Fruit fly (Drosophila melanogaster) ovary, adult (tissue): Measurements from ENCODE around the gene Lk.

Experiments
- CG17801 ChIP-seq: fragments of 200-800 bp; optimal IDR thresholded peaks from 2 replicates; lab custom pipeline; 2019; ENCODE audit warnings: missing biosample characterization, mild to moderate bottlenecking, missing genetic modification characterization, moderate library complexity; ENCODE audit not compliant: partially characterized antibody

Gene Lk

DNA sequence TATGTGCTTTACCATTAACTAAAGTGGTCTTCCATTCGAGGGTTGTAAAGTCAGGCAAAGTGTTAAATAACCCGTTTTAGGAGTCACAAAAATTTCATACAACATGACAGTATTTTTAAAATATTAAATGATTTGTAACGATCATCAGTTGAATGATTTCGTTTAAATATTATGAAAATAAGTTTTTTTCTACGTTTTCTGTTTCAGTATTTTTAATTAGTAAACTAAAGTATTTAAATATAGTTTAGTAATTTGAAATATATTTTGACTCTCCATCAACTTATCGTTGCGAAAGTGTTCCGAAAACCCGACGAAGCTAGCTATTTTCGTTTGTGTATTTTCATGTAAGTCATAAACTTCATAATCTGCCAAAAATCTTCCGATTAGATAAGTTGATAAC is 6.6 kb upstream of the Lk start, which contains the start of gene CG42758:
TSS of gene CG42758 (plus strand) at position 301 of the 400 bp plus-strand sequence.
- TF ChIP-seq CG17801 (GFP tag; lab: Kevin White, UChicago): no peak

DNA sequence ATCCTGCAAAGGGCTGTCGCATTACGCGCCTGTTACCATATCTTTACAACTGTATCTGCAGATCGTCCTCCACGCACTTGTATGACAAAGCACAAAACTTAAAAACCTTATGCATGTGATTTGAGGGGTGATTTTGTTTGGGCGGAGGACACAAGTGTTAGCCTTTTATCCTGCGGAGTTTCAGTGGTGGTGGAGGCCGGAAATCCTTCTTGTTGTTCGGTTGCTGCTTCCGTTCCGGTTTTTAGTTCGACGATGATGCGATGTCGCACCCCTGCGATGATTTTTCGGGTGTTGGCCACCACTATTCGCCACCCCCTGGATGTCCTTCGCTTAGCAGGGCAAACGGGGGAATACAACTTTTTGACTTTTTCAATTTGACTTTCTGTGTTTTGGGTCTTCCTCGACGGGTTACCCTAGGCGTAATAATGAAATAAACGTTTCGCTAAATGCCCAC is 4.6 kb upstream of the Lk start:
- TF ChIP-seq CG17801 (GFP tag; lab: Kevin White, UChicago): no peak

DNA sequence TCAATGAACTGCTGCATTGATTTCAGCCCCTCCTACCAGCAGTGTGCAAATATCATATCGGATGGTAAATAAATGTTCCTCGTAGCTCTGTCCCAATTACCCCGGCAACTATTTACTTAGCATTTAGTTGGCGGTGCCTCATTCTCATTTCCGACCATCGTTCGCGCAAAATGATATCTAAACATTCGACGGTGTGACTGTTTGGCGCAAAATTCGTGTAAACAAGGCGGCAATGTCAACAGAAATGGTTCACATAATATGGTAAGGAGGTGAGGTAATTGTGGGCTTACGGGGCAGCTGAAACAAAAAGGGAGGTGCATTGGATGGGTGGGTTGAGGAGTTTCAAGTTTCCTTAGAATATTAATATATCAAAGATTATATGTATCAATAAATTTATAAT is 3.8 kb upstream of the Lk start:
- TF ChIP-seq CG17801 (GFP tag; lab: Kevin White, UChicago): no peak

DNA sequence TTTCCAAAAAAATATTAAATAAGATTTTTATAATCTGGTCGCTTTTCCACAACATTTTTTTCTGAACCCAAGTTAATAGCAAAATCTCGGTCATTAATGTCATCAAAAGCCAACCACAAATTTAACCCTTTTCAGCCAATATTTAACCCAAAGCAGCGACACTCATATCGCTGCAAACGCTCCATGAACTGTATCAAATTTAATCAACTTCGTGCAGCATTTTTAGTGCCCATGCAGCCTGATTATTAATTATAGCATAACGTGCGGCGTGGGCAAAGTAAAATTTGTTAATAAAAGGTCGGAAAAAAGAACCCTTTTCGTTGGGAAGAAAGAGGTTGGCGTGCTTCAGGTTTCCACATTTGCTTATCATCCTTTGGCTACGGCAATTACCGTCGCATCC is 2.9 kb upstream of the Lk start:
- TF ChIP-seq CG17801 (GFP tag; lab: Kevin White, UChicago): no peak

DNA sequence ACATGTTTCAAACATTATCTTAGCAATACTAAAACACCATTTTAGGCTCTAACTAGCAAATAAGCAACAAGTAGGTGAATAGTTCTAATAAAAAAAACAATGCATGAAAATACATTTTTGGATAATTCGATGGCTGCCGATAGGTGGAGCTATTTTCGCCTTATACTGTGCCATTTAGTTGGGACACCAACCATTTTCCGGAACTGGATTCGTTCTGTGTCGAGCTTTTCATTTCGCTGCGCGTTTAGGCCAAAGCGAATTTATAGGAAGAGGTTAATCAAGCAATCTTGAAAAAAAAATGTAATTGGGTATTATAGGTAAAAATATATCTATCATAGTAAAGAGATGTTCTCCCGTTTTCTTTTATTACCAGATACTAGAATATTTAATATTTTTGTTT is 2.1 kb upstream of the Lk start:
- TF ChIP-seq CG17801 (GFP tag; lab: Kevin White, UChicago): no peak

DNA sequence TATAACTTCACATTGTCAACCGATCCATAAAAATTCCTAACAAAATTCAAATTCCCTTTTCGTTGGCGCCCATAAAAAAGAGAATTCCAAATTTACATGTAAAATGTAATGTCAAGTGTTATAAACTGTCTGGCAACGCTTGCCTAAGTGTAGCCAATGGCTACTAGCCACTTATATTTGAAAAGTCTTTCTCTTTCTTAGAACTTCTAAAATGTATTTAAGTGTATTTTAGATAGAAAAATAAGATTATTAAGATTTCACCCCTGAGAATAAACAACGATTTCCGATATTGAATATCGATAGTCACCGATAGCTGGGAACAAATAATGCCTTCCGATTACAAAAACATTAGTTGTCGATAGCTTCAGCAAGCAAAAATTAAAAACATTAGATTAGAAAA is 905 bp downstream of the Lk start, which contains the start of gene CG34039:
TSS of gene CG34039 (plus strand) at position 342 of the 400 bp plus-strand sequence.
- TF ChIP-seq CG17801 (GFP tag; lab: Kevin White, UChicago): no peak

DNA sequence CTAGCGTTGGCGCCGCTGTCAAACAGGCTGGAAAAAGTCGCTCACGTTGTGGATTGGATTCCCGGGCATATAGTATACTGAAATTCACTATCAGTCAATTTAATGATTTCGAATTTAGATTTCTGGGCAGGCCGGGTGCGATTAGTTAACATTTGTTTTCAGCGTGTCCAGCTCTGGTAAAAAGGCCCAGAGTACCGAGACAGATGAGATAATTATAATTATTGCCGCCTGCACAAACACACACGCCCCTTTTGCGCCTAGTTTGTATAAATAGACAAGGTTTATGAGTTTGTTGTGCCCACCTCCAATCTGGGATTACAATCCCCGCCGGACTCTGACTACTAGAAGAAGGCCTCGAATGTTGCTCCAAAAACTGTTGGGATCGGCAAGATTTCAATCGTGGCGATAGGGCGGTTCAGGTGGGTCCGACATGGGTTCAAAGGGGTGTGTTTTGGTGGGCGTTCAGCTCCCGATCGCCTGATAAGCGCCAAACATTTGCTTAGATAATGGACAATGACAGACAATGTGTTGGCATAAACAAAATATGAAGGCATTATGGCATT is 1.5 kb downstream of the Lk start:
- TF ChIP-seq CG17801 (GFP tag; lab: Kevin White, UChicago): no peak

DNA sequence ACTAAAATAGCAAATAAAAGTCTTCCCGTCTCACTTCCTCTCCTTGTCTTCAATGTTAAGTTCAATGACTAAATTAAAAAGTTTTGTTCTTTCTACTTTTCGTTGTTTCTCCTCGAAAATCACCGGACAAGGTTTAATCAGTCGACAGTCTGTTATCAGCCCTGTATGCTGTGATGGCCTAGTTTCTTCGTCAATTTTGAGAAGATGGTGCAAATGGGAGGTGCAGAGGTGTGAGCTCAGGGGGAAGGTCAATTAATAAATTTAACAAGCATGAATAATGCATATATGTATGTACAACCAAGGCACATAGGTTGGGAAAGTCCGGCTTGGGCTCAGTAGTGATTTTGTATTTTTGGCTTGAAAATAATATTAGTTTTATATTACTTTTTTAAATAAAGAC is 2.5 kb downstream of the Lk start:
- no peak for TF ChIP-seq CG17801 (GFP tag; lab: Kevin White, UChicago)

DNA sequence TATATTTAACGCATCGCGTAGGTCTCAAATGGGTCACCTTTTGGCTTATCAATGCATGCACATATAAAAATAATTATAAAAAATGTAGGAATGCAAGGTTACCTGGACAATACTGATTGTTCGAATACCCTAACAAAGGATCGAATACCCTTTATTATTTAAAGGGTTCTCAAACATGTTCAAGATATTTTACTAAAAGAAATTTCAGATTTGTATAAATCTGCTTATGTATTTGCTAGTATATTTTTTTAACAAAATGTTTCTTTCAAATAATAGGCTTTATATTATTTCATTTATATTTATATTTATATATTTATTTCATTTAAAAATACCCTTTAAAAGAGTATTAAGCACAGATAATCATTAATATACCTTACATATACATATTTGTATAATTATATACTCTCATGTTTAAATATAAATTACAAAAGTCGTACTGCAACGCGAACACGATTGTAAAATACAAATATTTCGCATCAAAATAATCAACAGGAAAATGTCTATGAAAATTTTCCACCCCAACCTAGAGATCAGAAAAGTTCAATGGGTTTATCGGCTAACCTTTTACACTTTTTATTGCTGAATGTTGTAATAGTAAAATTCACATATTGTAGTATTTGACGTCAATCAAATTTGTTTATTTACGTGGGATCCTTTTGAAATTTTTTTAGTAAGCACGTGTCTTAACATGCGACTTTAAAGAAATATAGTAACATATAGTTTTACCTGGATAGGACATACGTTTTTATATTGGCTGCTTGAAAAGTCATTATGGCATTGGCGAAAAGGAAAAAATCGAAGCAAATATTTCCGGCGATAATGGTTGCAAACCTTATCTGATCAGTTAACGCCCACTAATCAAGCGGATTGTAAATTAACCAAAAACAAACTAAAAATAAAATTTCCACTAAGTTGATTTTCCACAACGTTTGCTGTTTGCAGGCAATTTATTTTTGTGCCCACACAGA is 3.5 kb downstream of the Lk start:
- TF ChIP-seq CG17801 (GFP tag; lab: Kevin White, UChicago): no peak

DNA sequence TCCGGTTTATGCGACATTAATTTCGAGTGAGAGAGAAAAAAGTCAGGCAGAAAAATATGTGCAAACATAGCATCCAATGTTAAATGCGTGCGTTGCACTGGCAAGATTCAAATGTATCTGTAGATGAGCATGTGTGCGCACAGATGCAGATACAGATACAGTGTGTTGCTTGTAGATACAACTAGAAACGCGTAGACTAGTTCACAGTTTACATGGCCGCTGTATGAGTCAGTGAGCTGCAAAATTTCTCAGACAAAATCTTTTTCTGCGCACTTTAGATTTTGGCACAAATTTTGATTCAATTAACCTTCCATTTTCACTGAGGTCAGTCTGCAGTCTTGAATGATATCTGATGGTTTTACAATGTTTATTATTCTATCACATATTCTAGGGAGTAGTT is 4.4 kb downstream of the Lk start:
- no peak for TF ChIP-seq CG17801 (GFP tag; lab: Kevin White, UChicago)

DNA sequence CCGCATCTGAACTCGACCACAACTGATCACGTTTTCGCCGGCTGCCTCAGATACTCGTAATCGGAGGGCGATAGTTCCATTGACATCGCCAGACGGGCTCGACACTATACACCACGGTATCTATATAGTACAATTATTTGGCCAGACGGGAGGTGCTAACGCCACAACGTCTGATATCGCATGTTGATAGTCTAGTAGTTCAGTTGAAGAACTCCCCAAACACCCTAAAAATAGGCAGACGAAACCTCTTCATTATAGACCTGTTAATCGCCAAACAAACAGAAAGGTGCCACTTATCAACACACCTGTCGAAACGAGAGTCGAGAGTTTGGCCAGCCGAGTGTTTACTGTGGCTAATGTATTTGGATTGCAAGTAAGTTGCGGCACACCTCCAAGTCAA is 5.5 kb downstream of the Lk start:
- TF ChIP-seq CG17801 (GFP tag; lab: Kevin White, UChicago): no peak

DNA sequence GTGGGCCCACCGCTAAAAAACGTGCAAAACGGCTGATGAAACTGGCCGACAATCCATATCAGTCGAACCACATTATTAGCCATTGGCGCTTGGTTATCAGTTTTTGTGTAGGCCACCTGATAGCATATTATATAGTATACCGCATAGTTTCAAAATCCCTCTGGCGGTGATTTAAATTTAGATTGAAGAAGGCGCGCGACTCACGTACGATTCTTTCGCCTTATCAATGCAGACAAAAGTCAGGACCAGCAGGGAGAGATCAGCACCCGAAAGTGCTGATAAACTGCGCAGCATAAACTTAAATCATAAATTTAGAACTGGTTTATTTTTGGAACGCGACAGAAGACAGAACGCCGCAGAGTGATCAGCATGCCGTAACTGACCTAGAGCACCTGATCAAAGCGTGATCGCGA is 6.7 kb downstream of the Lk start:
- TF ChIP-seq CG17801 (GFP tag; lab: Kevin White, UChicago): no peak

DNA sequence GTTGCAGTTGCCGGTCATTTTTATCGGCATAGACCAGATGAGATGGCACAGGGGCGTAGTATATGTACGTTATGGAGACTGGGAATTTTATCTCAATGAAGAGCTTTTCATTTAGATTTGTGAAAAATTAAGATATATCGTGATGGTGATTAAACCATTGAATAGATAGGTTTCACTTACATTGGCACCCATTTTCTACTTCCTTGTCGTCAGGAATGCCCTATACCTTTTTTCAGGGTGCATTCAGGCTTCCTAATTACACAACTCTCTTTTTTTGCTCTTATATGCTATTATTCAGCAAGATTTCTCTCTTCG is 7.7 kb downstream of the Lk start:
- TF ChIP-seq CG17801 (GFP tag; lab: Kevin White, UChicago): no peak

DNA sequence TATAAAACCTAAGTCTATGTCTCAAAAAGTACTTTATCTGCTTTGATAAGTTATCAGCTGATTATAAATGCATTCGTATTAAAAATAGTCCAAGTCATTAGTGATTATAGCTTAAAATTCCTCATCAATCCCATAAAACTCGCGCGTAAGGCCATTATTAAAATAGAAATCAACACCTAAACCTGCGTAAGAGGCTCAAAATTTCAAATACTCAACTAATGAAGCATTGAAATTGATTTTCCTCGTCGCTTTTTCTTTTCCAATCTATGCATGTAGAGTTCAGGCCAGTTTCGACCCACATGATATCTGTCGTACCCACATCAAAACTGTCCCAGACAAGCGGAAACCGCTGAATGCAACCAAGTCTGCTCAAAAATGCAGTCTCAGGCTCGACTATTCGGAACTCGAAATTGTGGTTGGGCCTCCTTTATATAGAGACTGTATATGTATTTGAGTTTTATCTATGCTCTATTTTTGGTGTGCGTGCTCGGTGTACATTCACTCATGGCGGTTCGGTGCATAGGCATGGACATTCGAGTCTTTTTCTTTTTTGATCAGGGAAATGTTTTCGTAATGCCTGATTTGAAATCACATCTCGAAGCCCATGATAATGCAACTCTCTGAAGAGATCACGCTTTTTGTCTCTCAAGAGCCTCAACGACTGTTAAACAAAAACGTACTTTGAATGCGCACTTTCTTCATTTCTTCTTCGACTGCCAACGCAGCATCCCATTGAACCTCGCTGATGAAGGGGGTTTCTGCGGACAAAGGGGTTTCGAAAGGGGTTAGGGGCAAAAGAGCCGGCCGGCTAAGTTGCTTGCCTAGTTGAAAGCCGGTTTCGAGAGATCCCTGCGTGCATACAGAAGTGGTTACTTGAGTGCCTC is 8.3 kb downstream of the Lk start:
- no peak for TF ChIP-seq CG17801 (GFP tag; lab: Kevin White, UChicago)

DNA sequence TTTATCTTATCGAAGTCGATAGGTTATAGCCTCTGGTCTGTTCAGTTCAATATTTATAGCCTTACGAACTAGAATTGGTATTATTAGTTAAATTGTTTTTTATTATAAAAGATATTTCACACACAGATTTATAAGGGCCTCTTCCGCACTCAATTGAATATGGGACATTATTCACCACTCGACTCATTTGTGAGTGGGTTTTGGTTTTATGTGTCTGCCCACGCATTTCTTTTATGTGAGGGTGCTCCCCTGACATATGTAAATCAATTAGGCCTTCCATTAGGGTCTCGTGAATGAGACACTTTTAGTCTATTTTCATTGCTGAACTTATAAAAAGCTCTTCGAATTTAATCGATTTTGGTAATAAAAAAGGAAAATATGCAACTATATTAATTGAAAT is 8.9 kb downstream of the Lk start:
- TF ChIP-seq CG17801 (GFP tag; lab: Kevin White, UChicago): no peak
